Worm (Caenorhabditis elegans) whole organism, young adult: ENCODE measurements around the gene C43F9.5.

Source experiments
- B0336.3 ChIP-seq: fragments of 200-800 bp; sonication (Bioruptor generic); IDR thresholded peaks from 2 replicates; pipeline ENCODE4 v1.3.6; 2022; ENCODE audit warnings: missing genetic modification characterization, missing compliant biosample characterization
- F39B2.1 ChIP-seq: fragments of 200-800 bp; sonication (Bioruptor generic); IDR thresholded peaks from 2 replicates; pipeline ENCODE4 v1.3.6; 2022; ENCODE audit warnings: missing genetic modification reagents, missing genetic modification characterization, missing compliant biosample characterization
- F52B5.7 ChIP-seq: sonication (generic microtip); optimal IDR thresholded peaks from 2 replicates; lab custom pipeline; 2016; ENCODE audit warnings: mild to moderate bottlenecking, missing genetic modification characterization, missing compliant biosample characterization
- F55B11.4 ChIP-seq: sonication (generic microtip); optimal IDR thresholded peaks from 2 replicates; lab custom pipeline; 2016; ENCODE audit warnings: missing compliant biosample characterization, missing genetic modification characterization, borderline replicate concordance; ENCODE audit not compliant: insufficient read depth
- ama-1 ChIP-seq, 3 experiments: fragments of 150-350 bp in 1 of 3; sonication (generic microtip) in 2 of 3; optimal IDR thresholded peaks; 2 replicates each; lab custom pipeline; 2014 to 2018; ENCODE audit warnings: missing biosample characterization in 2 of 3, missing genetic modification characterization in 2 of 3, missing genetic modification reagents in 2 of 3
- ccch-3 ChIP-seq: fragments of 200-800 bp; sonication (Bioruptor generic); optimal IDR thresholded peaks from 2 replicates; lab custom pipeline; 2018; ENCODE audit warnings: mild to moderate bottlenecking, missing genetic modification characterization, missing compliant biosample characterization
- hrde-1 ChIP-seq: sonication (generic microtip); optimal IDR thresholded peaks from 2 replicates; lab custom pipeline; 2016; ENCODE audit warnings: missing genetic modification characterization, mild to moderate bottlenecking, missing compliant biosample characterization, moderate library complexity, missing genotype, missing genetic modification reagents, borderline replicate concordance
- lag-1 ChIP-seq: fragments of 200-800 bp; sonication (Bioruptor generic); IDR thresholded peaks from 2 replicates; pipeline ENCODE4 v1.3.6; 2022; ENCODE audit warnings: missing genetic modification reagents, missing genetic modification characterization, missing compliant biosample characterization
- nhr-27 ChIP-seq: fragments of 200-800 bp; sonication (Bioruptor generic); optimal IDR thresholded peaks from 2 replicates; lab custom pipeline; 2018; ENCODE audit warnings: mild to moderate bottlenecking, missing genetic modification characterization, moderate library complexity, missing compliant biosample characterization
- pha-4 ChIP-seq: fragments of 150-350 bp; sonication (generic microtip); optimal IDR thresholded peaks from 2 replicates; lab custom pipeline; 2014; ENCODE audit warnings: missing biosample characterization, missing genetic modification reagents, missing genetic modification characterization
- rcor-1 ChIP-seq: fragments of 200-800 bp; sonication (Bioruptor generic); IDR thresholded peaks from 2 replicates; pipeline ENCODE4 v1.3.6; 2022; ENCODE audit warnings: missing genetic modification reagents, missing genetic modification characterization, missing compliant biosample characterization
- sptf-2 ChIP-seq: fragments of 200-800 bp; sonication (Bioruptor generic); optimal IDR thresholded peaks from 2 replicates; lab custom pipeline; 2018; ENCODE audit warnings: mild to moderate bottlenecking, missing genetic modification characterization, missing compliant biosample characterization
- unc-62 ChIP-seq: fragments of 150-350 bp; optimal IDR thresholded peaks from 2 replicates; lab custom pipeline; 2014; ENCODE audit warnings: missing biosample characterization, missing genetic modification reagents, missing genetic modification characterization
- ztf-25 ChIP-seq: fragments of 200-800 bp; sonication (Bioruptor generic); IDR thresholded peaks from 2 replicates; pipeline ENCODE4 v1.3.6; 2022; ENCODE audit warnings: missing genetic modification reagents, missing genetic modification characterization, missing compliant biosample characterization

DNA sequence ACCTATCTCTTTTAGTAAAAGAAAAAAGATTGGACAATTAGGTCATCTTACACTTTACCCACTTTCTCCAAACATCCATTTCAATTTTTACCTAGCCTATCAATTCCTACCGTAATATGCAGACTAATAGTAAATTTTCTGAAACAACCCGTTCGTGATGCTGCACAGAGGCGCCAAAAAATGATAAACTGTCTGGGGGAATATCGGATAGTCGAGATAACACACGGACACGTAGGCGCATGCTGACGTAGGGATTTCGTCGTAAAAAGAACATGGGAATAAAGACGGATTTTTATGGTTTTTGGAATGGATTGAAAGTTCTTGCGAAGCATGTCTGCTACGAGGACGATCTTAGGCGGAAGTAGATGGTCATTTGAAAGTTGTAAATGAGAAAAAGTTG lies 25.8 kb upstream of the C43F9.5 start:
- no peak for TF ChIP-seq rcor-1 (GFP tag; lab: Robert Waterston, UW)
- no peak for TF ChIP-seq hrde-1
- TF ChIP-seq B0336.3 (GFP tag; lab: Robert Waterston, UW): no peak
- TF ChIP-seq F55B11.4 (tag; lab: Kevin White, UChicago): no peak
- no peak for TF ChIP-seq F39B2.1 (GFP tag; lab: Robert Waterston, UW)
- no peak for TF ChIP-seq ztf-25 (GFP tag; lab: Robert Waterston, UW)
- TF ChIP-seq pha-4 (tag; lab: Kevin White, UChicago): no peak
- no peak for TF ChIP-seq lag-1
- TF ChIP-seq nhr-27 (tag; lab: Kevin White, UChicago): no peak
- no peak for TF ChIP-seq ama-1 (optimal IDR thresholded peaks at IDR 0.05; lab: Kevin White, UChicago)
- no peak for TF ChIP-seq ama-1 (GFP tag; optimal IDR thresholded peaks at IDR 0.05; lab: Kevin White, UChicago)
- TF ChIP-seq F52B5.7: no peak
- TF ChIP-seq sptf-2 (GFP tag; lab: Kevin White, UChicago): no peak
- TF ChIP-seq ccch-3: no peak
- no peak for TF ChIP-seq unc-62 (GFP tag; lab: Kevin White, UChicago)
